Fruit fly (Drosophila melanogaster): ENCODE measurements around the gene TyrR.
A peak's percentile ranks its signal among the peaks of the same experiment; 100 is the strongest.

The TyrR gene

DNA sequence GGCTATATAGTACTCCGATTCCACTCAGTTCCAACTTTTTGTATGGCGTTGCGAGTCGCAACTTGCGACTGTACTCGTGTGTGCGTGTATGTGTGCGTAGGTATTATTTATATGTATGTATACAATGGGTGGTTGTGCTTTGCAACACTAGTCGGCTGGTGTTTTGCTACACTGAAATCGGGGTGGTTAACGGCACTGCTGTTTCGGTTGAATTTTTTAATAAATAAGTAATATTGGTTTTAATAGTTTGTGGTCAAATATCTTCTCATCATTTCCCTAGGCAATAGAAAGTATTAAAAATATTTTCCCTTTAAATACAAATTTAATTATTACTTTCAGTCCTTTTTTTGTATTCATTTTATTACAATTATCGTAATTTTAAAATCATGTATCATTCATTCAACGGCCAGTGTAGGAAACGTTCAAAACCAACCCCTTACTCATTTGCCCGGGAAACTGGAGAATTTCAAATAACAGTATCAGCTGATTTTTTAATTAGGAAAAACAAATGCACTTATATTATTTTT, 35.3 kb upstream of the TyrR start, which contains the start of gene CG7379 (continued):
- peak; percentile 65 for TF ChIP-seq dm (GFP tag; optimal IDR thresholded peaks at IDR 0.05)
- TF ChIP-seq CG12659 (GFP tag; optimal IDR thresholded peaks at IDR 0.05): peak; percentile 95
- no peak for TF ChIP-seq eve (GFP tag; optimal IDR thresholded peaks at IDR 0.05)
- peak; percentile 41 for TF ChIP-seq trh (GFP tag; optimal IDR thresholded peaks at IDR 0.05)
- TF ChIP-seq stwl (tag; optimal IDR thresholded peaks at IDR 0.05): peak; percentile 71
- TF ChIP-seq CG10462 (GFP tag; optimal IDR thresholded peaks at IDR 0.05): peak; percentile 67
- TF ChIP-seq Dad (GFP tag; optimal IDR thresholded peaks at IDR 0.05): peak; percentile 83
- no peak for TF ChIP-seq abd-A (tag; optimal IDR thresholded peaks at IDR 0.05)
- peak; percentile 55 for TF ChIP-seq Sry-δ (GFP tag; optimal IDR thresholded peaks at IDR 0.05)
- TF ChIP-seq CG32532 (GFP tag; IDR thresholded peaks at IDR 0.05): peak; percentile 87
- TF ChIP-seq nom (GFP tag; optimal IDR thresholded peaks at IDR 0.05): peak; percentile 79
- TF ChIP-seq CG32767 (GFP tag; IDR thresholded peaks at IDR 0.05): peak; percentile 78
- TF ChIP-seq trem (tag; optimal IDR thresholded peaks at IDR 0.05): peak; percentile 73
- peak; percentile 89 for TF ChIP-seq NfI (GFP tag; optimal IDR thresholded peaks at IDR 0.05)
- peak; percentile 81 for TF ChIP-seq nmo (GFP tag; optimal IDR thresholded peaks at IDR 0.05)
- TF ChIP-seq tin (GFP tag; optimal IDR thresholded peaks at IDR 0.05): peak; percentile 88
- no peak for TF ChIP-seq sd (tag; optimal IDR thresholded peaks at IDR 0.05)
- TF ChIP-seq CG10209 (GFP tag; optimal IDR thresholded peaks at IDR 0.05): peak; percentile 90
- TF ChIP-seq Sox100B (GFP tag; optimal IDR thresholded peaks at IDR 0.05): peak; percentile 80
- no peak for TF ChIP-seq hth (optimal IDR thresholded peaks at IDR 0.05)
- TF ChIP-seq Meics (GFP tag; optimal IDR thresholded peaks at IDR 0.05): peak; percentile 76
- TF ChIP-seq HLHmδ (GFP tag; optimal IDR thresholded peaks at IDR 0.05): no peak
- no peak for TF ChIP-seq amos (GFP tag; IDR thresholded peaks at IDR 0.05; ENCODE audit: partially characterized antibody)
- peak; percentile 49; the same call in 1 of the 3 replicates for TF ChIP-seq CG11093 (GFP tag; IDR thresholded peaks at IDR 0.05)
- peak; percentile 75 for TF ChIP-seq CG13296 (GFP tag; optimal IDR thresholded peaks at IDR 0.05)
- TF ChIP-seq pum (GFP tag; optimal IDR thresholded peaks at IDR 0.05): peak; percentile 77
- TF ChIP-seq schlank (tag; optimal IDR thresholded peaks at IDR 0.05): peak; percentile 60
- TF ChIP-seq dpn (GFP tag; optimal IDR thresholded peaks at IDR 0.05): peak; percentile 91 to 93
- no peak for TF ChIP-seq Sox102F (GFP tag; optimal IDR thresholded peaks at IDR 0.05)
- TF ChIP-seq CG2889 (GFP tag; IDR thresholded peaks at IDR 0.05): no peak
- TF ChIP-seq CG10321 (GFP tag; IDR thresholded peaks at IDR 0.05): no peak
- peak in 1 of 2 experiments; percentile 86 for TF ChIP-seq Hr51 (GFP tag; optimal IDR thresholded peaks at IDR 0.05)
- TF ChIP-seq CG9876 (GFP tag; optimal IDR thresholded peaks at IDR 0.05): peak; percentile 61
- peak; percentile 88 for TF ChIP-seq CG14710 (tag; optimal IDR thresholded peaks at IDR 0.05)
- TF ChIP-seq CG3847 (GFP tag; IDR thresholded peaks at IDR 0.05): peak; percentile 95
- TF ChIP-seq Mad (GFP tag; optimal IDR thresholded peaks at IDR 0.05): peak; percentile 83
- no peak for TF ChIP-seq CG6854 (GFP tag; optimal IDR thresholded peaks at IDR 0.05)
- TF ChIP-seq H2.0 (GFP tag; IDR thresholded peaks at IDR 0.05): peak; percentile 76
- peak; percentile 57 for TF ChIP-seq CG8478 (optimal IDR thresholded peaks at IDR 0.05)
- TF ChIP-seq corto (GFP tag; optimal IDR thresholded peaks at IDR 0.05): no peak
- TF ChIP-seq Vsx1 (GFP tag; optimal IDR thresholded peaks at IDR 0.05): peak; percentile 59
- TF ChIP-seq HLH3B (GFP tag; IDR thresholded peaks at IDR 0.05): peak; percentile 81
- TF ChIP-seq repo (GFP tag; optimal IDR thresholded peaks at IDR 0.05): peak; percentile 47
- peak; percentile 51 for TF ChIP-seq pfk (GFP tag; optimal IDR thresholded peaks at IDR 0.05)
- peak; percentile 97 for TF ChIP-seq CG2120 (GFP tag; optimal IDR thresholded peaks at IDR 0.05)
- no peak for TF ChIP-seq CG6813 (GFP tag; optimal IDR thresholded peaks at IDR 0.05)
- TF ChIP-seq CG10147 (GFP tag; optimal IDR thresholded peaks at IDR 0.05): peak; percentile 77
- peak; percentile 71 for TF ChIP-seq Bdp1 (GFP tag; optimal IDR thresholded peaks at IDR 0.05)
- peak; percentile 64 for TF ChIP-seq Atf3 (GFP tag; optimal IDR thresholded peaks at IDR 0.05)
- no peak for TF ChIP-seq hbn (GFP tag; IDR thresholded peaks at IDR 0.05; ENCODE audit: partially characterized antibody)

All from whole organism, embryonic.